4 fruit fly cellular contexts compared by ENCODE assay signal in genomic region chr2L:16492617-16493203, dm6.
TF ChIP-seq lines count a peak whose summit lies in the region.

No protein-coding gene starts in this region.

TF ChIP-seq in whole organism, adult, 20 proteins besides CTCF, POLR2A, EP300 and RAD21 (continued from another document):
- TF ChIP-seq toe (GFP tag; optimal IDR thresholded peaks at IDR 0.05; lab: Kevin White, UChicago), result peak; percentile 50
- peak; percentile 19 for TF ChIP-seq pad (GFP tag; optimal IDR thresholded peaks at IDR 0.05; lab: Kevin White, UChicago)

TF ChIP-seq in whole organism, embryonic, 481 proteins besides CTCF, POLR2A, EP300 and RAD21 (continued from another document and continues in another):
- TF ChIP-seq Oli (tag; optimal IDR thresholded peaks at IDR 0.05; lab: Kevin White, UChicago) (peak; percentile 87), Neu2 (GFP tag; optimal IDR thresholded peaks at IDR 0.05; lab: Kevin White, UChicago; ENCODE audit: borderline replicate concordance) (no peak), ken (GFP tag; IDR thresholded peaks at IDR 0.05; lab: Robert Waterston, UW) (peak; percentile 74; the same call in 2 of the 3 replicates), CG5245 (GFP tag; optimal IDR thresholded peaks at IDR 0.05; lab: Kevin White, UChicago) (peak; percentile 35), CG30020 (tag; optimal IDR thresholded peaks at IDR 0.05; lab: Kevin White, UChicago) (peak; percentile 8), cato (GFP tag; optimal IDR thresholded peaks at IDR 0.05; lab: Kevin White, UChicago; ENCODE audit: borderline replicate concordance) (peak; percentile 11), CG30431 (GFP tag; optimal IDR thresholded peaks at IDR 0.05; lab: Kevin White, UChicago) (peak; percentile 68), CG2202 (tag; optimal IDR thresholded peaks at IDR 0.05; lab: Kevin White, UChicago) (peak; percentile 71), br (optimal IDR thresholded peaks at IDR 0.05; lab: Kevin White, UChicago) (no peak), Vsx1 (GFP tag; optimal IDR thresholded peaks at IDR 0.05; lab: Kevin White, UChicago) (peak; percentile 77), sug (tag; optimal IDR thresholded peaks at IDR 0.05; lab: Kevin White, UChicago) (peak; percentile 54), CG6654 (GFP tag; optimal IDR thresholded peaks at IDR 0.05; lab: Kevin White, UChicago) (peak; percentile 84), CG9797 (GFP tag; optimal IDR thresholded peaks at IDR 0.05; lab: Kevin White, UChicago) (no peak), Gsc (GFP tag; IDR thresholded peaks at IDR 0.05; lab: Robert Waterston, UW) (no peak), Stat92E (GFP tag; optimal IDR thresholded peaks at IDR 0.05; lab: Kevin White, UChicago) (peak in 1 of 3 experiments; percentile 27), D19B (GFP tag; optimal IDR thresholded peaks at IDR 0.05; lab: Kevin White, UChicago) (peak; percentile 42), HHEX (GFP tag; optimal IDR thresholded peaks at IDR 0.05; lab: Kevin White, UChicago) (peak; percentile 77), Scr (GFP tag; IDR thresholded peaks at IDR 0.05; lab: Robert Waterston, UW; ENCODE audit: partially characterized antibody) (no peak), chinmo (GFP tag; IDR thresholded peaks at IDR 0.05; lab: Robert Waterston, UW; ENCODE audit: partially characterized antibody) (peak; percentile 79; the same call in 2 of the 4 replicates), Jarid2 (GFP tag; optimal IDR thresholded peaks at IDR 0.05; lab: Kevin White, UChicago) (peak; percentile 46), CG17829 (tag; optimal IDR thresholded peaks at IDR 0.05; lab: Kevin White, UChicago) (peak; percentile 86), CG2875 (GFP tag; optimal IDR thresholded peaks at IDR 0.05; lab: Kevin White, UChicago) (peak; percentile 56), Hmx (GFP tag; optimal IDR thresholded peaks at IDR 0.05; lab: Kevin White, UChicago) (no peak), CG31224 (GFP tag; IDR thresholded peaks at IDR 0.05; lab: Robert Waterston, UW) (peak; percentile 36; the same call in 1 of the 2 replicates), CG7372 (GFP tag; IDR thresholded peaks at IDR 0.05; lab: Robert Waterston, UW) (peak; percentile 41; the same call in 1 of the 2 replicates), CG33213 (GFP tag; optimal IDR thresholded peaks at IDR 0.05; lab: Kevin White, UChicago) (peak; percentile 44), Xbp1 (GFP tag; optimal IDR thresholded peaks at IDR 0.05; lab: Kevin White, UChicago) (peak; percentile 77), grau (tag; optimal IDR thresholded peaks at IDR 0.05; lab: Kevin White, UChicago) (peak; percentile 99), CG16815 (GFP tag; optimal IDR thresholded peaks at IDR 0.05; lab: Kevin White, UChicago) (peak; percentile 69), CG6175 (GFP tag; IDR thresholded peaks at IDR 0.05; lab: Robert Waterston, UW) (no peak), CG10543 (GFP tag; optimal IDR thresholded peaks at IDR 0.05; lab: Kevin White, UChicago) (peak; percentile 34), ap (GFP tag; IDR thresholded peaks at IDR 0.05; lab: Robert Waterston, UW) (peak; percentile 57; the same call in 1 of the 2 replicates), Fer2 (tag; optimal IDR thresholded peaks at IDR 0.05; lab: Kevin White, UChicago) (peak; percentile 58), CG13424 (tag; optimal IDR thresholded peaks at IDR 0.05; lab: Kevin White, UChicago) (peak; percentile 86), grn (GFP tag; optimal IDR thresholded peaks at IDR 0.05; lab: Kevin White, UChicago) (peak; percentile 28), Dp (GFP tag; optimal IDR thresholded peaks at IDR 0.05; lab: Kevin White, UChicago) (no peak), CG18011 (GFP tag; optimal IDR thresholded peaks at IDR 0.05; lab: Kevin White, UChicago) (no peak), fd3F (GFP tag; optimal IDR thresholded peaks at IDR 0.05; lab: Kevin White, UChicago) (peak; percentile 74), CG32532 (GFP tag; IDR thresholded peaks at IDR 0.05; lab: Robert Waterston, UW) (peak; percentile 76), MTF-1 (GFP tag; optimal IDR thresholded peaks at IDR 0.05; lab: Kevin White, UChicago; ENCODE audit: borderline replicate concordance) (peak; percentile 59), da (GFP tag; optimal IDR thresholded peaks at IDR 0.05; lab: Kevin White, UChicago) (no peak)

TF ChIP-seq in whole organism, prepupa, 60 proteins besides CTCF, POLR2A, EP300 and RAD21 (continued from another document):
- peak; percentile 68 for TF ChIP-seq CG4318 (GFP tag; optimal IDR thresholded peaks at IDR 0.05; lab: Kevin White, UChicago)
- peak; percentile 89 for TF ChIP-seq CG10669 (GFP tag; optimal IDR thresholded peaks at IDR 0.05; lab: Kevin White, UChicago)
- peak; percentile 92 for TF ChIP-seq Ets96B (tag; optimal IDR thresholded peaks at IDR 0.05; lab: Kevin White, UChicago)
- TF ChIP-seq Smox (GFP tag; optimal IDR thresholded peaks at IDR 0.05; lab: Kevin White, UChicago), result peak; percentile 82
- TF ChIP-seq CG32006 (GFP tag; optimal IDR thresholded peaks at IDR 0.05; lab: Kevin White, UChicago), result peak; percentile 91
- TF ChIP-seq CG11762 (GFP tag; optimal IDR thresholded peaks at IDR 0.05; lab: Kevin White, UChicago; ENCODE audit: insufficient read depth), result peak; percentile 65
- TF ChIP-seq lz (GFP tag; optimal IDR thresholded peaks at IDR 0.05; lab: Kevin White, UChicago), result peak; percentile 90
- TF ChIP-seq acj6 (GFP tag; optimal IDR thresholded peaks at IDR 0.05; lab: Kevin White, UChicago), result peak; percentile 86
- TF ChIP-seq topi (GFP tag; optimal IDR thresholded peaks at IDR 0.05; lab: Kevin White, UChicago), result peak; percentile 86
- TF ChIP-seq fd59A (GFP tag; optimal IDR thresholded peaks at IDR 0.05; lab: Kevin White, UChicago), result peak; percentile 90
- peak; percentile 89 for TF ChIP-seq Hr4 (GFP tag; optimal IDR thresholded peaks at IDR 0.05; lab: Kevin White, UChicago)
- TF ChIP-seq CG16779 (tag; optimal IDR thresholded peaks at IDR 0.05; lab: Kevin White, UChicago), result peak; percentile 88
- peak; percentile 87 for TF ChIP-seq CG34406 (GFP tag; optimal IDR thresholded peaks at IDR 0.05; lab: Kevin White, UChicago)
- peak; percentile 96 for TF ChIP-seq Sox14 (GFP tag; optimal IDR thresholded peaks at IDR 0.05; lab: Kevin White, UChicago)
- peak; percentile 84 for TF ChIP-seq net (GFP tag; optimal IDR thresholded peaks at IDR 0.05; lab: Kevin White, UChicago)
- peak; percentile 87 for TF ChIP-seq eg (GFP tag; IDR thresholded peaks at IDR 0.05; lab: Robert Waterston, UW)
- peak; percentile 92 for TF ChIP-seq CG6163 (GFP tag; IDR thresholded peaks at IDR 0.05; lab: Robert Waterston, UW)
- peak; percentile 88 for TF ChIP-seq vri (GFP tag; optimal IDR thresholded peaks at IDR 0.05; lab: Kevin White, UChicago)
- peak; percentile 92 for TF ChIP-seq Sox102F (GFP tag; optimal IDR thresholded peaks at IDR 0.05; lab: Kevin White, UChicago)
- TF ChIP-seq CG31627 (GFP tag; optimal IDR thresholded peaks at IDR 0.05; lab: Kevin White, UChicago), result peak; percentile 86
- TF ChIP-seq dsx (GFP tag; optimal IDR thresholded peaks at IDR 0.05; lab: Kevin White, UChicago; ENCODE audit: poor library complexity, severe bottlenecking), result peak; percentile 91
- peak; percentile 93 for TF ChIP-seq svp (GFP tag; lab: Kevin White, UChicago)
- peak; percentile 89 for TF ChIP-seq OdsH (GFP tag; optimal IDR thresholded peaks at IDR 0.05; lab: Kevin White, UChicago)
- no peak for TF ChIP-seq fkh (GFP tag; optimal IDR thresholded peaks at IDR 0.05; lab: Kevin White, UChicago)
- peak; percentile 84 for TF ChIP-seq salr (GFP tag; optimal IDR thresholded peaks at IDR 0.05; lab: Kevin White, UChicago)
- TF ChIP-seq CG8319 (GFP tag; optimal IDR thresholded peaks at IDR 0.05; lab: Kevin White, UChicago), result peak; percentile 59
- TF ChIP-seq Hr39 (GFP tag; optimal IDR thresholded peaks at IDR 0.05; lab: Kevin White, UChicago), result peak; percentile 84
- peak; percentile 85 for TF ChIP-seq CG6792 (GFP tag; optimal IDR thresholded peaks at IDR 0.05; lab: Kevin White, UChicago)
- TF ChIP-seq ss (GFP tag; optimal IDR thresholded peaks at IDR 0.05; lab: Kevin White, UChicago), result peak; percentile 88 to 90
- peak; percentile 92 for TF ChIP-seq Met (GFP tag; optimal IDR thresholded peaks at IDR 0.05; lab: Kevin White, UChicago)
- peak; percentile 71 for TF ChIP-seq CG11294 (GFP tag; IDR thresholded peaks at IDR 0.05; lab: Robert Waterston, UW)
- no peak for TF ChIP-seq Hr38 (GFP tag; optimal IDR thresholded peaks at IDR 0.05; lab: Kevin White, UChicago)
- TF ChIP-seq fd85E (GFP tag; optimal IDR thresholded peaks at IDR 0.05; lab: Kevin White, UChicago), result no peak
- peak; percentile 93 for TF ChIP-seq CG10631 (GFP tag; optimal IDR thresholded peaks at IDR 0.05; lab: Kevin White, UChicago)
- peak; percentile 86 for TF ChIP-seq CG8632 (GFP tag; optimal IDR thresholded peaks at IDR 0.05; lab: Kevin White, UChicago)
- TF ChIP-seq CG6808 (GFP tag; optimal IDR thresholded peaks at IDR 0.05; lab: Kevin White, UChicago), result peak; percentile 91
- peak; percentile 80 for TF ChIP-seq CG7368 (GFP tag; optimal IDR thresholded peaks at IDR 0.05; lab: Kevin White, UChicago)
- peak; percentile 60 for TF ChIP-seq Blimp-1 (GFP tag; optimal IDR thresholded peaks at IDR 0.05; lab: Kevin White, UChicago)
- peak; percentile 96 for TF ChIP-seq Eip78C (GFP tag; lab: Kevin White, UChicago)
- TF ChIP-seq CG8119 (GFP tag; IDR thresholded peaks at IDR 0.05; lab: Robert Waterston, UW), result peak; percentile 90
- TF ChIP-seq CG3919 (GFP tag; optimal IDR thresholded peaks at IDR 0.05; lab: Kevin White, UChicago), result peak; percentile 84

TF ChIP-seq in whole organism, wandering third instar larva, 38 proteins besides CTCF, POLR2A, EP300 and RAD21 (continued from another document):
- TF ChIP-seq ey (GFP tag; optimal IDR thresholded peaks at IDR 0.05; lab: Kevin White, UChicago) (peak; percentile 92), CG9705 (GFP tag; optimal IDR thresholded peaks at IDR 0.05; lab: Kevin White, UChicago) (peak; percentile 78), Vsx2 (GFP tag; optimal IDR thresholded peaks at IDR 0.05; lab: Kevin White, UChicago; ENCODE audit: partially characterized antibody) (no peak), pan (optimal IDR thresholded peaks at IDR 0.05; lab: Kevin White, UChicago) (no peak), woc (GFP tag; optimal IDR thresholded peaks at IDR 0.05; lab: Kevin White, UChicago) (peak; percentile 90), Jra (GFP tag; optimal IDR thresholded peaks at IDR 0.05; lab: Kevin White, UChicago) (peak; percentile 61), Hnf4 (GFP tag; optimal IDR thresholded peaks at IDR 0.05; lab: Kevin White, UChicago) (peak; percentile 83), tai (GFP tag; optimal IDR thresholded peaks at IDR 0.05; lab: Kevin White, UChicago) (peak; percentile 44), N (GFP tag; optimal IDR thresholded peaks at IDR 0.05; lab: Kevin White, UChicago) (no peak), GATAd (GFP tag; optimal IDR thresholded peaks at IDR 0.05; lab: Kevin White, UChicago) (peak; percentile 20), Hr83 (GFP tag; optimal IDR thresholded peaks at IDR 0.05; lab: Kevin White, UChicago; ENCODE audit: poor library complexity, severe bottlenecking) (no peak), Abd-B (GFP tag; optimal IDR thresholded peaks at IDR 0.05; lab: Kevin White, UChicago) (no peak), foxo (GFP tag; optimal IDR thresholded peaks at IDR 0.05; lab: Kevin White, UChicago) (peak; percentile 33 to 93), CG32264 (GFP tag; optimal IDR thresholded peaks at IDR 0.05; lab: Kevin White, UChicago) (peak; percentile 60), brk (GFP tag; optimal IDR thresholded peaks at IDR 0.05; lab: Kevin White, UChicago) (peak; percentile 88), dl (GFP tag; optimal IDR thresholded peaks at IDR 0.05; lab: Kevin White, UChicago; ENCODE audit: insufficient read depth in 1 of 2, partially characterized antibody in 2 of 2) (no peak)
